Fruit fly (Drosophila melanogaster) whole organism, adult: Measurements from ENCODE around the gene CG13078.

ENCODE experiments used
- CG11617 ChIP-seq: fragments of 200-800 bp; sonication (Bioruptor generic); optimal IDR thresholded peaks from 2 replicates; lab custom pipeline; 2017; ENCODE audit warnings: mild to moderate bottlenecking, missing biosample characterization, missing genetic modification reagents, missing genetic modification characterization
- CG12768 ChIP-seq: fragments of 200-800 bp; sonication (Bioruptor generic); optimal IDR thresholded peaks from 2 replicates; lab custom pipeline; 2017; ENCODE audit warnings: missing biosample characterization, missing genetic modification characterization, mild to moderate bottlenecking, moderate library complexity, missing genetic modification reagents
- CG14711 ChIP-seq: fragments of 200-800 bp; sonication (Bioruptor generic); optimal IDR thresholded peaks from 2 replicates; lab custom pipeline; 2018; ENCODE audit warnings: missing biosample characterization, mild to moderate bottlenecking, missing genetic modification characterization, moderate library complexity
- CG1620 ChIP-seq: fragments of 200-800 bp; sonication (Bioruptor generic); optimal IDR thresholded peaks from 2 replicates; lab custom pipeline; 2016; ENCODE audit warnings: missing biosample characterization, missing genetic modification characterization
- CG33017 ChIP-seq: fragments of 200-800 bp; sonication (Bioruptor generic); optimal IDR thresholded peaks from 2 replicates; lab custom pipeline; 2018; ENCODE audit warnings: missing biosample characterization, mild to moderate bottlenecking, missing genetic modification characterization, moderate library complexity
- CG5204 ChIP-seq: fragments of 200-800 bp; sonication (Bioruptor generic); optimal IDR thresholded peaks from 2 replicates; lab custom pipeline; 2016; ENCODE audit warnings: missing biosample characterization, missing genetic modification characterization
- CG7045 ChIP-seq: fragments of 200-800 bp; sonication (Bioruptor generic); optimal IDR thresholded peaks from 2 replicates; lab custom pipeline; 2017; ENCODE audit warnings: missing biosample characterization, mild to moderate bottlenecking, missing genetic modification characterization
- CG7101 ChIP-seq: fragments of 200-800 bp; sonication (Bioruptor generic); optimal IDR thresholded peaks from 2 replicates; lab custom pipeline; 2018; ENCODE audit warnings: missing biosample characterization, mild to moderate bottlenecking, missing genetic modification characterization, moderate library complexity
- Clk ChIP-seq: fragments of 200-800 bp; sonication (Bioruptor generic); optimal IDR thresholded peaks from 2 replicates; lab custom pipeline; 2017; ENCODE audit warnings: missing biosample characterization, missing genetic modification characterization
- Crg-1 ChIP-seq: fragments of 200-800 bp; sonication (Bioruptor generic); optimal IDR thresholded peaks from 2 replicates; lab custom pipeline; 2016; ENCODE audit warnings: missing biosample characterization, missing genetic modification characterization
- Hr96 ChIP-seq: fragments of 200-800 bp; sonication (Bioruptor generic); optimal IDR thresholded peaks from 2 replicates; lab custom pipeline; 2016; ENCODE audit warnings: missing biosample characterization, missing genetic modification characterization
- Mnt ChIP-seq: fragments of 200-800 bp; sonication (Bioruptor generic); optimal IDR thresholded peaks from 2 replicates; lab custom pipeline; 2016; ENCODE audit warnings: missing biosample characterization, mild to moderate bottlenecking, missing genetic modification characterization
- bab1 ChIP-seq: fragments of 200-800 bp; sonication (Bioruptor generic); optimal IDR thresholded peaks from 3 replicates; lab custom pipeline; 2019; ENCODE audit warnings: missing biosample characterization, mild to moderate bottlenecking, missing genetic modification characterization, moderate library complexity
- cic ChIP-seq: fragments of 200-800 bp; sonication (Bioruptor generic); optimal IDR thresholded peaks from 2 replicates; lab custom pipeline; 2017; ENCODE audit warnings: missing biosample characterization, mild to moderate bottlenecking, missing genetic modification characterization, moderate library complexity
- cnc ChIP-seq, 2 experiments: fragments of >200 bp; optimal IDR thresholded peaks; 2 replicates each; lab custom pipeline; 2017
- kay ChIP-seq: fragments of 200-800 bp; sonication (Bioruptor generic); peaks from one replicate; lab custom pipeline; 2016; ENCODE audit warnings: missing biosample characterization, missing genetic modification characterization, borderline replicate concordance
- ovo ChIP-seq: fragments of 200-800 bp; sonication (Bioruptor generic); optimal IDR thresholded peaks from 2 replicates; lab custom pipeline; 2016; ENCODE audit warnings: missing biosample characterization, missing genetic modification characterization
- pad ChIP-seq: fragments of 200-800 bp; sonication (Bioruptor generic); optimal IDR thresholded peaks from 3 replicates; lab custom pipeline; 2017; ENCODE audit warnings: missing biosample characterization, missing genetic modification characterization, mild to moderate bottlenecking, moderate library complexity, missing genetic modification reagents
- tj ChIP-seq: fragments of 200-800 bp; sonication (Bioruptor generic); optimal IDR thresholded peaks from 3 replicates; lab custom pipeline; 2017; ENCODE audit warnings: missing biosample characterization, mild to moderate bottlenecking, missing genetic modification characterization, moderate library complexity
- toe ChIP-seq: fragments of 200-800 bp; sonication (Bioruptor generic); optimal IDR thresholded peaks from 2 replicates; lab custom pipeline; 2016; ENCODE audit warnings: missing biosample characterization, missing genetic modification characterization

The CG13078 gene

dm6 chr2L:19576299-19576971 is 12.7 kb downstream of the CG13078 start:
- TF ChIP-seq Mnt (GFP tag; lab: Kevin White, UChicago): peak; percentile 60
- TF ChIP-seq CG11617: peak; percentile 5
- TF ChIP-seq CG7045: no peak
- TF ChIP-seq pad (GFP tag; lab: Kevin White, UChicago): no peak
- TF ChIP-seq Crg-1 (GFP tag; lab: Kevin White, UChicago): peak; percentile 40
- no peak for TF ChIP-seq CG1620 (GFP tag; lab: Kevin White, UChicago)
- no peak for TF ChIP-seq CG7101 (tag; lab: Kevin White, UChicago)
- no peak for TF ChIP-seq CG12768
- peak; percentile 47 for TF ChIP-seq Hr96
- TF ChIP-seq cic (GFP tag; lab: Kevin White, UChicago): peak; percentile 100
- TF ChIP-seq bab1 (GFP tag; lab: Kevin White, UChicago): no peak
- peak; percentile 31 for TF ChIP-seq tj (GFP tag; lab: Kevin White, UChicago)
- TF ChIP-seq ovo (GFP tag; lab: Kevin White, UChicago): no peak
- TF ChIP-seq cnc (optimal IDR thresholded peaks at IDR 0.05; lab: Kevin White, UChicago): no peak
- TF ChIP-seq CG14711 (tag; lab: Kevin White, UChicago): no peak
- TF ChIP-seq toe: peak; percentile 11
- no peak for TF ChIP-seq kay (GFP tag; lab: Kevin White, UChicago)
- TF ChIP-seq CG33017: peak; percentile 31

- TF ChIP-seq pad (GFP tag; lab: Kevin White, UChicago) (peak; percentile 33), kay (GFP tag; lab: Kevin White, UChicago) (no peak), cic (GFP tag; lab: Kevin White, UChicago) (no peak), Clk (GFP tag; lab: Kevin White, UChicago) (peak; percentile 31), bab1 (GFP tag; lab: Kevin White, UChicago) (peak; percentile 33), Hr96 (peak; percentile 45), CG7101 (tag; lab: Kevin White, UChicago) (peak; percentile 79), CG11617 (peak; percentile 47), cnc (optimal IDR thresholded peaks at IDR 0.05; lab: Kevin White, UChicago) (no peak), CG5204 (no peak), tj (GFP tag; lab: Kevin White, UChicago) (no peak), Crg-1 (GFP tag; lab: Kevin White, UChicago) (peak; percentile 45), toe (peak; percentile 60), CG12768 (peak; percentile 13), Mnt (GFP tag; lab: Kevin White, UChicago) (no peak), CG33017 (no peak), ovo (GFP tag; lab: Kevin White, UChicago) (peak; percentile 43), CG14711 (tag; lab: Kevin White, UChicago) (peak; percentile 61), CG1620 (GFP tag; lab: Kevin White, UChicago) (peak; percentile 37), CG7045 (peak; percentile 29)
Observed at dm6 chr2L:19577187-19577765, 13.5 kb downstream of the CG13078 start, which contains the start of the genes spi and msb1l. spi (minus strand) TSS chr2L:19577315. msb1l (plus strand) TSS chr2L:19577701.

DNA sequence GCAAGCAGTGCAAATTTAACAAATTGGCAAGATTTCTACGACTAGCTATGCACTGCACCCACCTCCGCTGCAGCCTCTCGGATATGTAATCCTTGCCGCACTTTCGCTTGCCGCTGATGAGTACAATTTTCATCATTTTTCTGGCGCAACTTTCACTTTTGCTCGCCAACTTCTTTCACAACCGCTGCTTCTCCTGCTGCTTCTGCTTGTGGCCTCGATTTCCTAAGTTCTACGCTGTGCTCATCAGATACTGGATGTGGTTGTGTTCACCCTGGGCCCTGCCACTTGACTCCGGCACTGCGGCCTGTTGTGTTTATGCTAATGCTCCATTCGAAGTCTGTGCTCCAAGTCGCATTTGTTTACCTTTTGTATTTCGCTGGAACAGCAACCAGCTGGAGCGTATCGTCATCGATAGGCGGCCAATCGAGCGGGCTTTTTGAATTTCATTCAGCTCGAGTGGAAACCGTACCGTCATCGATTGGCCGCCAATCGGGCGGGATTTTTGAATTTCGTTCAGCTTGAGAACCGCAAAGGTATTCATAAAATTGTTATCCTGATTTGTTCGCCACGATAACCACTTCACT is 16.4 kb downstream of the CG13078 start, which contains the start of gene Pmvk:
TSS of gene Pmvk (minus strand) at position 357 of the 584 bp plus-strand sequence.
- TF ChIP-seq tj (GFP tag; lab: Kevin White, UChicago) (peak; percentile 48), toe (no peak), Hr96 (no peak), bab1 (GFP tag; lab: Kevin White, UChicago) (peak; percentile 28)

dm6 chr2L:19582185-19582584 is 18.5 kb downstream of the CG13078 start, which contains the start of gene Hakai:
Hakai (minus strand) TSS chr2L:19582474.
- TF ChIP-seq CG14711 (tag; lab: Kevin White, UChicago): peak; percentile 95
- TF ChIP-seq CG5204: no peak
- no peak for TF ChIP-seq CG33017
- peak; percentile 74 for TF ChIP-seq toe
- TF ChIP-seq Mnt (GFP tag; lab: Kevin White, UChicago): peak; percentile 38
- TF ChIP-seq cnc (optimal IDR thresholded peaks at IDR 0.05; lab: Kevin White, UChicago): no peak
- TF ChIP-seq CG7045: peak; percentile 67
- peak; percentile 65 for TF ChIP-seq CG12768
- TF ChIP-seq Hr96: peak; percentile 78
- peak; percentile 48 for TF ChIP-seq CG11617
- peak; percentile 48 for TF ChIP-seq pad (GFP tag; lab: Kevin White, UChicago)
- TF ChIP-seq CG1620 (GFP tag; lab: Kevin White, UChicago): peak; percentile 63
- no peak for TF ChIP-seq kay (GFP tag; lab: Kevin White, UChicago)
- peak; percentile 60 for TF ChIP-seq bab1 (GFP tag; lab: Kevin White, UChicago)
- no peak for TF ChIP-seq ovo (GFP tag; lab: Kevin White, UChicago)
- TF ChIP-seq Clk (GFP tag; lab: Kevin White, UChicago): peak; percentile 27
- TF ChIP-seq Crg-1 (GFP tag; lab: Kevin White, UChicago): peak; percentile 37
- peak; percentile 6 for TF ChIP-seq cic (GFP tag; lab: Kevin White, UChicago)
- peak; percentile 70 for TF ChIP-seq tj (GFP tag; lab: Kevin White, UChicago)
- peak; percentile 46 for TF ChIP-seq CG7101 (tag; lab: Kevin White, UChicago)

dm6 chr2L:19583926-19584392 is 20.2 kb downstream of the CG13078 start, which contains the start of the genes PCNA2 and CG10366:
PCNA2 (minus strand) TSS chr2L:19583990.
CG10366 (plus strand) TSS chr2L:19584235.
- TF ChIP-seq cic (GFP tag; lab: Kevin White, UChicago) (peak; percentile 9), kay (GFP tag; lab: Kevin White, UChicago) (no peak), CG7045 (peak; percentile 28), CG12768 (peak; percentile 49), CG7101 (tag; lab: Kevin White, UChicago) (peak; percentile 70), tj (GFP tag; lab: Kevin White, UChicago) (peak; percentile 71), toe (peak; percentile 79), Clk (GFP tag; lab: Kevin White, UChicago) (no peak), Crg-1 (GFP tag; lab: Kevin White, UChicago) (peak; percentile 36), CG1620 (GFP tag; lab: Kevin White, UChicago) (peak; percentile 79), pad (GFP tag; lab: Kevin White, UChicago) (peak; percentile 40), CG14711 (tag; lab: Kevin White, UChicago) (peak; percentile 72), bab1 (GFP tag; lab: Kevin White, UChicago) (peak; percentile 78), CG5204 (no peak), CG33017 (peak; percentile 58), ovo (GFP tag; lab: Kevin White, UChicago) (peak; percentile 61), Mnt (GFP tag; lab: Kevin White, UChicago) (peak; percentile 55), CG11617 (peak; percentile 72), cnc (optimal IDR thresholded peaks at IDR 0.05; lab: Kevin White, UChicago) (no peak), Hr96 (peak; percentile 75)
